Worm (Caenorhabditis elegans) whole organism, L1 larva: Measurements from ENCODE around the gene cyp-13A12.

Experiments used
- C04F5.9 ChIP-seq: sonication (generic microtip); optimal IDR thresholded peaks from 2 replicates; lab custom pipeline; 2016; ENCODE audit warnings: missing genetic modification characterization, missing compliant biosample characterization
- C34B4.2 ChIP-seq: sonication (generic microtip); optimal IDR thresholded peaks from 2 replicates; lab custom pipeline; 2017; ENCODE audit warnings: mild to moderate bottlenecking, missing genetic modification characterization, missing compliant biosample characterization
- aly-2 ChIP-seq: fragments of 150-350 bp; optimal IDR thresholded peaks from 2 replicates; lab custom pipeline; 2014; ENCODE audit warnings: missing biosample characterization, missing genetic modification characterization
- ama-1 ChIP-seq: fragments of 150-350 bp; optimal IDR thresholded peaks from 2 replicates; lab custom pipeline; 2014
- blmp-1 ChIP-seq: fragments of 150-350 bp; optimal IDR thresholded peaks from 2 replicates; lab custom pipeline; 2014; ENCODE audit warnings: missing biosample characterization, missing genetic modification characterization
- ceh-82 ChIP-seq, 3 experiments: fragments of 150-350 bp in 1 of 3; sonication (generic microtip) in 2 of 3; optimal IDR thresholded peaks; 2 replicates each; lab custom pipeline; 2014 to 2017; ENCODE audit warnings: missing biosample characterization in 3 of 3, missing genetic modification characterization in 3 of 3
- ces-1 ChIP-seq: fragments of 150-350 bp; optimal IDR thresholded peaks from 2 replicates; lab custom pipeline; 2014; ENCODE audit warnings: missing biosample characterization, missing genetic modification reagents, missing genetic modification characterization
- dpl-1 ChIP-seq, 3 experiments: fragments of 150-350 bp in 2 of 3; sonication (generic microtip) in 1 of 3; optimal IDR thresholded peaks; 2 replicates each; lab custom pipeline; 2014 to 2017; ENCODE audit warnings: missing biosample characterization in 3 of 3, missing genetic modification characterization in 3 of 3, missing genetic modification reagents in 3 of 3
- dsc-1 ChIP-seq: sonication (generic microtip); optimal IDR thresholded peaks from 2 replicates; lab custom pipeline; 2016; ENCODE audit warnings: mild to moderate bottlenecking, missing genetic modification characterization, missing compliant biosample characterization
- efl-3 ChIP-seq: fragments of 200-800 bp; sonication (Bioruptor generic); optimal IDR thresholded peaks from 2 replicates; lab custom pipeline; 2018; ENCODE audit warnings: mild to moderate bottlenecking, missing genetic modification characterization, missing compliant biosample characterization
- egl-27 ChIP-seq, 2 experiments: fragments of 150-350 bp in 1 of 2; sonication (generic microtip); optimal IDR thresholded peaks; 3 replicates each; lab custom pipeline; 2017 to 2018; ENCODE audit warnings: missing biosample characterization in 2 of 2, missing genetic modification characterization in 2 of 2, missing genetic modification reagents in 2 of 2
- elt-2 ChIP-seq: sonication (generic microtip); optimal IDR thresholded peaks from 2 replicates; lab custom pipeline; 2016; ENCODE audit warnings: missing genetic modification characterization, mild to moderate bottlenecking, inconsistent platforms, missing compliant biosample characterization, missing genetic modification reagents
- elt-3 ChIP-seq, 6 experiments: fragments of 150-350 bp in 1 of 6; sonication (generic microtip); optimal IDR thresholded peaks; 2 replicates each; lab custom pipeline; 2017 to 2018; ENCODE audit warnings: missing biosample characterization in 6 of 6, missing genetic modification characterization in 6 of 6, inconsistent platforms in 1 of 6
- ets-5 ChIP-seq: fragments of 200-800 bp; sonication (Bioruptor generic); IDR thresholded peaks from 2 replicates; pipeline ENCODE4 v1.3.6; 2022; ENCODE audit warnings: missing genetic modification characterization, missing compliant biosample characterization
- fkh-4 ChIP-seq: sonication (generic microtip); optimal IDR thresholded peaks from 2 replicates; lab custom pipeline; 2016; ENCODE audit warnings: missing compliant biosample characterization, missing genetic modification characterization, borderline replicate concordance
- fos-1 ChIP-seq: fragments of 150-350 bp; optimal IDR thresholded peaks from 2 replicates; lab custom pipeline; 2014; ENCODE audit warnings: missing biosample characterization, missing genetic modification characterization
- hlh-17 ChIP-seq: fragments of 200-800 bp; sonication (Bioruptor generic); optimal IDR thresholded peaks from 2 replicates; lab custom pipeline; 2018; ENCODE audit warnings: missing genetic modification characterization, mild to moderate bottlenecking, missing compliant biosample characterization, moderate library complexity, borderline replicate concordance
- hlh-4 ChIP-seq: sonication (generic microtip); optimal IDR thresholded peaks from 2 replicates; lab custom pipeline; 2016; ENCODE audit warnings: mild to moderate bottlenecking, missing genetic modification characterization, missing compliant biosample characterization
- hpl-2 ChIP-seq: fragments of 150-350 bp; optimal IDR thresholded peaks from 2 replicates; lab custom pipeline; 2014; ENCODE audit warnings: missing biosample characterization, missing genetic modification reagents, missing genetic modification characterization
- isw-1 ChIP-seq: fragments of 200-800 bp; sonication (Bioruptor generic); IDR thresholded peaks from 2 replicates; pipeline ENCODE4 v1.3.6; 2022; ENCODE audit warnings: missing genetic modification characterization, missing compliant biosample characterization
- jun-1 ChIP-seq: fragments of 150-350 bp; optimal IDR thresholded peaks from 2 replicates; lab custom pipeline; 2014; ENCODE audit warnings: missing biosample characterization, missing genetic modification reagents, missing genetic modification characterization
- lin-13 ChIP-seq: fragments of 150-350 bp; optimal IDR thresholded peaks from 2 replicates; lab custom pipeline; 2014; ENCODE audit warnings: missing biosample characterization, missing genetic modification reagents, missing genetic modification characterization
- lin-14 ChIP-seq: fragments of 200-800 bp; sonication (Bioruptor generic); optimal IDR thresholded peaks from 2 replicates; lab custom pipeline; 2018; ENCODE audit warnings: mild to moderate bottlenecking, missing genetic modification characterization, moderate library complexity, missing compliant biosample characterization
- lin-15B ChIP-seq: fragments of 150-350 bp; sonication (generic microtip); optimal IDR thresholded peaks from 3 replicates; lab custom pipeline; 2014; ENCODE audit warnings: missing biosample characterization, missing genetic modification characterization
- lin-35 ChIP-seq, 2 experiments: fragments of 150-350 bp; optimal IDR thresholded peaks; 2 replicates each; lab custom pipeline; 2014; ENCODE audit warnings: missing biosample characterization in 2 of 2, missing genetic modification characterization in 2 of 2, missing genetic modification reagents in 2 of 2
- lin-39 ChIP-seq: fragments of 150-350 bp; optimal IDR thresholded peaks from 2 replicates; lab custom pipeline; 2014; ENCODE audit warnings: missing biosample characterization, missing genetic modification reagents, missing genetic modification characterization
- lsy-2 ChIP-seq, 2 experiments: fragments of 150-350 bp; optimal IDR thresholded peaks; 2 replicates each; lab custom pipeline; 2014; ENCODE audit warnings: missing biosample characterization in 2 of 2, missing genetic modification characterization in 2 of 2
- mab-9 ChIP-seq: fragments of 200-800 bp; sonication (Bioruptor generic); IDR thresholded peaks from 2 replicates; pipeline ENCODE4 v1.3.6; 2022; ENCODE audit warnings: missing genetic modification reagents, missing genetic modification characterization, missing compliant biosample characterization
- mdl-1 ChIP-seq, 2 experiments: fragments of 150-350 bp; optimal IDR thresholded peaks; 2 replicates each; lab custom pipeline; 2014 to 2017; ENCODE audit warnings: missing biosample characterization in 2 of 2, missing genetic modification characterization in 2 of 2, inconsistent platforms in 1 of 2
- mef-2 ChIP-seq: fragments of 150-350 bp; optimal IDR thresholded peaks from 2 replicates; lab custom pipeline; 2014; ENCODE audit warnings: missing biosample characterization, missing genetic modification characterization
- nhr-11 ChIP-seq: fragments of 150-350 bp; optimal IDR thresholded peaks from 2 replicates; lab custom pipeline; 2014; ENCODE audit warnings: missing biosample characterization, missing genetic modification characterization
- nhr-19 ChIP-seq: fragments of 200-800 bp; sonication (Bioruptor generic); conservative IDR thresholded peaks from 2 replicates; pipeline ENCODE4 v1.3.6; 2022; ENCODE audit warnings: missing genetic modification characterization, missing compliant biosample characterization
- nhr-20 ChIP-seq: sonication (generic microtip); optimal IDR thresholded peaks from 2 replicates; lab custom pipeline; 2016; ENCODE audit warnings: mild to moderate bottlenecking, missing genetic modification characterization, missing compliant biosample characterization
- nhr-237 ChIP-seq: fragments of 150-350 bp; optimal IDR thresholded peaks from 2 replicates; lab custom pipeline; 2014; ENCODE audit warnings: missing biosample characterization, missing genetic modification characterization
- nhr-28 ChIP-seq: fragments of 150-350 bp; optimal IDR thresholded peaks from 2 replicates; lab custom pipeline; 2014; ENCODE audit warnings: missing biosample characterization, missing genetic modification characterization
- nhr-71 ChIP-seq: sonication (generic microtip); optimal IDR thresholded peaks from 2 replicates; lab custom pipeline; 2016; ENCODE audit warnings: mild to moderate bottlenecking, missing genetic modification characterization, moderate library complexity, missing compliant biosample characterization
- nhr-77 ChIP-seq: fragments of 150-350 bp; optimal IDR thresholded peaks from 2 replicates; lab custom pipeline; 2014; ENCODE audit warnings: missing biosample characterization, missing genetic modification characterization
- nhr-84 ChIP-seq: sonication (generic microtip); optimal IDR thresholded peaks from 2 replicates; lab custom pipeline; 2017; ENCODE audit warnings: missing biosample characterization, missing genetic modification characterization
- nhr-90 ChIP-seq: sonication (generic microtip); optimal IDR thresholded peaks from 2 replicates; lab custom pipeline; 2016; ENCODE audit warnings: mild to moderate bottlenecking, missing genetic modification characterization, missing compliant biosample characterization; ENCODE audit not compliant: poor library complexity
- pag-3 ChIP-seq: sonication (generic microtip); optimal IDR thresholded peaks from 2 replicates; lab custom pipeline; 2017; ENCODE audit warnings: missing genetic modification characterization, mild to moderate bottlenecking, missing compliant biosample characterization, antibody characterized with exemption, borderline replicate concordance; ENCODE audit not compliant: insufficient read depth
- pax-3 ChIP-seq: fragments of 200-800 bp; sonication (Bioruptor generic); optimal IDR thresholded peaks from 2 replicates; lab custom pipeline; 2018; ENCODE audit warnings: mild to moderate bottlenecking, missing genetic modification characterization, moderate library complexity, missing compliant biosample characterization
- rnt-1 ChIP-seq: sonication (generic microtip); optimal IDR thresholded peaks from 2 replicates; lab custom pipeline; 2016; ENCODE audit warnings: mild to moderate bottlenecking, missing genetic modification characterization, moderate library complexity, missing compliant biosample characterization
- snpc-4 ChIP-seq: fragments of 150-350 bp; optimal IDR thresholded peaks from 2 replicates; lab custom pipeline; 2014; ENCODE audit warnings: missing biosample characterization, missing genetic modification characterization
- tlp-1 ChIP-seq: fragments of 150-350 bp; optimal IDR thresholded peaks from 2 replicates; lab custom pipeline; 2014; ENCODE audit warnings: missing biosample characterization, missing genetic modification characterization
- unc-30 ChIP-seq: sonication (generic microtip); optimal IDR thresholded peaks from 2 replicates; lab custom pipeline; 2017; ENCODE audit warnings: missing biosample characterization, missing genetic modification characterization
- unc-62 ChIP-seq: fragments of 150-350 bp; optimal IDR thresholded peaks from 2 replicates; lab custom pipeline; 2014; ENCODE audit warnings: missing biosample characterization, missing genetic modification reagents, missing genetic modification characterization
- unc-86 ChIP-seq: sonication (generic microtip); optimal IDR thresholded peaks from 2 replicates; lab custom pipeline; 2016; ENCODE audit warnings: missing genetic modification characterization, missing compliant biosample characterization
- vab-15 ChIP-seq: sonication (generic microtip); optimal IDR thresholded peaks from 2 replicates; lab custom pipeline; 2017; ENCODE audit warnings: missing genotype, mild to moderate bottlenecking, missing genetic modification characterization, missing compliant biosample characterization
- zag-1 ChIP-seq: fragments of 150-350 bp; optimal IDR thresholded peaks from 2 replicates; lab custom pipeline; 2014; ENCODE audit warnings: missing biosample characterization, missing genetic modification characterization
- zip-4 ChIP-seq: fragments of 200-800 bp; sonication (Bioruptor generic); optimal IDR thresholded peaks from 2 replicates; lab custom pipeline; 2018; ENCODE audit warnings: mild to moderate bottlenecking, missing genetic modification characterization, moderate library complexity, missing compliant biosample characterization

Gene cyp-13A12

DNA sequence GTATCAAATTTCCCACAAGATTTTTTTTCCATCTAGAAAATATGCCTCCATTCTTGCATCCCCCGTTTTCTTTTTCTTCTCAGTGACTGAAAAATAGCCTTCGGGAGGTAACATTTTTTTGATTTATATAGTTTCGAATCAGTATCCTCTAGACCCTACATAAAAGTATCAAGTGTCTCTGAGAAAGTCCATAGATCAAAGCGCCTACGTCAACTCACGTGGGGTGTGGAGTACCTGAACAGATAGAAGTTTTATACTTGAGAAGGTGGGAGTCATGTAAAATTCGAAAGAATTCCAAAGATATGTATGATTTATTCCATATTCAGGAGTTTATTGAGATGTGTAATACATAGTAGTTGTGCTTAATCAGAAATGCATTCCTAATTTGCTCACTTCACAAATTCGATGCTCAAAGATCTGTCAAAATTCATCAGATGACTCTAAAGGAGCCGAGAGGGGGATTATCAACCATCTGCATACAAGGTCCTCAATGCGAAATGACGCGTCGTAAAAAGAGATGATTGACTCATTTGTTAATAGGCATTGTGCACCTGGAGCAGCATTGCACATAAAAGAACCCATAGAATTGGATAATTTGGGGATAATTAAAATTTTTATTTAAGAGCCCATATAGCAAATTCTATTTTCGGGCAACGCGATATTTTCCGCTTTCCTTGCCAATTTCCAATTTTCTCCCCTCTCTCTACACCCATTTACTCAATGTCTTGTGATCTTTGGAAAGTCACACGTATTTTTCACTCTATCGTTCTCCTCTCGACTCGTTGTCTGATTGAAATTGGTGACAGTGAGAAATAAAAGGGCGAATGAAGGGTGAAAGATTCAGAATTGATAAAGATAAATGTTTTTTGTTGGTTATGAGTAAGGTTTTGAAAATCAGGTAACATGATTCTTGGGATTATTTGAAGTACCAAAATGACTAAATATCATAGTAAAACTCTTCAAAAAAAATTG lies 40.2 kb downstream of the cyp-13A12 start:
- no peak for TF ChIP-seq elt-2
- peak in 2 of 3 experiments; percentile 0 to 12 for TF ChIP-seq dpl-1 (GFP tag; optimal IDR thresholded peaks at IDR 0.05; lab: Kevin White, UChicago)
- peak; percentile 7 to 69 for TF ChIP-seq lin-35 (GFP tag; optimal IDR thresholded peaks at IDR 0.05; lab: Kevin White, UChicago)
- peak; percentile 50 for TF ChIP-seq nhr-19 (GFP tag; lab: Robert Waterston, UW)
- TF ChIP-seq nhr-71 (tag; lab: Kevin White, UChicago) = peak; percentile 66
- TF ChIP-seq pag-3 (tag; lab: Kevin White, UChicago) = no peak
- TF ChIP-seq ces-1 = no peak
- no peak for TF ChIP-seq jun-1 (tag; lab: Kevin White, UChicago)
- TF ChIP-seq lin-14 (GFP tag; lab: Kevin White, UChicago) = peak; percentile 82
- TF ChIP-seq isw-1 (GFP tag; lab: Robert Waterston, UW) = no peak
- no peak for TF ChIP-seq aly-2
- no peak for TF ChIP-seq nhr-84 (tag; lab: Kevin White, UChicago)
- TF ChIP-seq C34B4.2 (tag; lab: Kevin White, UChicago) = no peak
- TF ChIP-seq zag-1 = no peak
- no peak for TF ChIP-seq nhr-28
- TF ChIP-seq hpl-2 (GFP tag; lab: Kevin White, UChicago) = no peak
- TF ChIP-seq zip-4 (GFP tag; lab: Kevin White, UChicago) = no peak
- no peak for TF ChIP-seq unc-30 (tag; lab: Kevin White, UChicago)
- no peak for TF ChIP-seq mab-9 (GFP tag; lab: Robert Waterston, UW)
- TF ChIP-seq hlh-4 (tag; lab: Kevin White, UChicago) = no peak
- TF ChIP-seq fos-1 (tag; lab: Kevin White, UChicago) = no peak
- TF ChIP-seq nhr-11 (tag; lab: Kevin White, UChicago) = no peak
- peak; percentile 68 for TF ChIP-seq nhr-20 (tag; lab: Kevin White, UChicago)
- TF ChIP-seq mdl-1 (tag; optimal IDR thresholded peaks at IDR 0.05; lab: Kevin White, UChicago) = peak in 1 of 2 experiments; percentile 61
- no peak for TF ChIP-seq C04F5.9 (tag; lab: Kevin White, UChicago)
- TF ChIP-seq ets-5 (GFP tag; lab: Robert Waterston, UW) = no peak
- TF ChIP-seq rnt-1 = peak; percentile 25
- no peak for TF ChIP-seq nhr-237 (tag; lab: Kevin White, UChicago)
- no peak for TF ChIP-seq lin-13 (GFP tag; lab: Kevin White, UChicago)
- peak; percentile 42 for TF ChIP-seq blmp-1 (tag; lab: Kevin White, UChicago)
- TF ChIP-seq efl-3 (GFP tag; lab: Kevin White, UChicago) = no peak
- peak in 1 of 3 experiments; percentile 13 for TF ChIP-seq ceh-82 (tag; optimal IDR thresholded peaks at IDR 0.05; lab: Kevin White, UChicago)
- TF ChIP-seq vab-15 (tag; lab: Kevin White, UChicago) = peak; percentile 54
- no peak for TF ChIP-seq ama-1 (lab: Kevin White, UChicago)
- TF ChIP-seq nhr-90 = peak; percentile 22
- TF ChIP-seq nhr-77 (tag; lab: Kevin White, UChicago) = no peak
- no peak for TF ChIP-seq lin-15B (tag; lab: Kevin White, UChicago)
- no peak for TF ChIP-seq snpc-4 (tag; lab: Kevin White, UChicago)
- TF ChIP-seq lsy-2 (tag; optimal IDR thresholded peaks at IDR 0.05; lab: Kevin White, UChicago) = peak; percentile 22 to 54
- TF ChIP-seq egl-27 (tag; optimal IDR thresholded peaks at IDR 0.05; lab: Kevin White, UChicago) = no peak
- no peak for TF ChIP-seq unc-86 (tag; lab: Kevin White, UChicago)
- TF ChIP-seq tlp-1 (tag; lab: Kevin White, UChicago) = no peak
- peak; percentile 86 for TF ChIP-seq dsc-1 (tag; lab: Kevin White, UChicago)
- TF ChIP-seq unc-62 = no peak
- peak in 2 of 6 experiments; percentile 11 to 13 for TF ChIP-seq elt-3 (tag; optimal IDR thresholded peaks at IDR 0.05; lab: Kevin White, UChicago)
- peak; percentile 17 for TF ChIP-seq pax-3 (tag; lab: Kevin White, UChicago)
- TF ChIP-seq fkh-4 (tag; lab: Kevin White, UChicago) = no peak
- no peak for TF ChIP-seq hlh-17
- no peak for TF ChIP-seq mef-2 (tag; lab: Kevin White, UChicago)
- no peak for TF ChIP-seq lin-39 (tag; lab: Kevin White, UChicago)
